Worm (Caenorhabditis elegans) whole organism, L4/young adult: ENCODE measurements around the gene exos-7.

Experiments used
- W03F9.2 ChIP-seq: fragments of 150-350 bp; optimal IDR thresholded peaks from 2 replicates; lab custom pipeline; 2014; ENCODE audit warnings: missing biosample characterization, missing genetic modification characterization
- dao-5 ChIP-seq: sonication (generic microtip); optimal IDR thresholded peaks from 2 replicates; lab custom pipeline; 2016; ENCODE audit warnings: missing genotype, missing genetic modification characterization, moderate library complexity, missing compliant biosample characterization

DNA sequence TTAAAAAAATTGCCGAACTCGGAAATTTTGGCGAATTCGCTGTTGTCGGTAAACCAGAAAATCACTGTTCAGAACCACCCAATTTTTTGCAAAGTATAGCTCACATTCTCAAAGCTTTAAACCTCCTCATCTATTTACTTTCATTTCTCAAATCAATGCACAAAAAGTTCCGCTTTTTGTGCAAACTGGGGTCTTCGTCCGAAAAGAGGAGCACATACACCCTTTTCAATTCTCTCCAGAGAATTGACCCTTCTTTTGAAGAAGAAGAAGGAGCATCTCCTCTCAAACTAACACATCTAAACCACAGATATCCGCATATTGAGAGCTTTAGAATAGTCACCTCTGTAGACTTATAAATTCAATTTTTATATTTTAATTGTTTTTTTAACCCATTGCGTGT lies 36.7 kb downstream of the exos-7 start:
- no peak for TF ChIP-seq W03F9.2
- no peak for TF ChIP-seq dao-5 (tag; lab: Kevin White, UChicago)
